In the genomic region with DNA sequence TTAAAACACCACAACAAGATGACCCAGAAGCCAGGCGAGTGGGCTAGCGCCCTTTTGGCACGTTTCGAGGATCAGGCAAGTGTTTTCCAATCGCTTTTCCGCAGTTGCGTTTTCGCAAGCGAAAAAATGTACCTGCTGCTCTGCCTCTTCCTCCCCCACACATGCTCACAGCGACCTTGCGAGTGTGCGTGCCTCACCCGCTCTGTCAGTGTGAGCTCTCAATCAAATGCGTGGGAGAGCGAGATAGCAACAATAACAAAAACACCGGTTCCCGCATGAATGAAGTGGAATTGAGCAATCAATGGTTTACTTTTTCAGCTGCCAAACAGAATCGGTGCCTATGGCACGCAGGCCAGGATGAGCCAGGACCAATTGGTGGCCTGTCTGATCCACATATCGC, we compare ENCODE assay signal across 1 fruit fly cellular context.
TF ChIP-seq lines count a peak whose summit lies in the region.

No protein-coding gene starts in this region.

TF ChIP-seq in whole organism, embryonic, 481 proteins besides CTCF, POLR2A, EP300 and RAD21 (continued from another document):
- TF ChIP-seq chm (GFP tag; IDR thresholded peaks at IDR 0.05; lab: Robert Waterston, UW) = peak; percentile 6; the same call in 1 of the 2 replicates
- no peak for TF ChIP-seq NK7.1 (GFP tag; optimal IDR thresholded peaks at IDR 0.05; lab: Kevin White, UChicago)
- TF ChIP-seq p53 (GFP tag; optimal IDR thresholded peaks at IDR 0.05; lab: Kevin White, UChicago) = no peak
- TF ChIP-seq Antp (GFP tag; optimal IDR thresholded peaks at IDR 0.05; lab: Kevin White, UChicago) = no peak
- no peak for TF ChIP-seq tin (GFP tag; optimal IDR thresholded peaks at IDR 0.05; lab: Kevin White, UChicago)
- TF ChIP-seq D (optimal IDR thresholded peaks at IDR 0.05; lab: Kevin White, UChicago) = peak; percentile 43
- no peak for TF ChIP-seq D (GFP tag; optimal IDR thresholded peaks at IDR 0.05; lab: Kevin White, UChicago)
- no peak for TF ChIP-seq CG13424 (tag; optimal IDR thresholded peaks at IDR 0.05; lab: Kevin White, UChicago)
- no peak for TF ChIP-seq CG9797 (GFP tag; optimal IDR thresholded peaks at IDR 0.05; lab: Kevin White, UChicago)
- TF ChIP-seq CG6765 (GFP tag; optimal IDR thresholded peaks at IDR 0.05; lab: Kevin White, UChicago) = no peak
- no peak for TF ChIP-seq CG2120 (GFP tag; optimal IDR thresholded peaks at IDR 0.05; lab: Kevin White, UChicago)
- TF ChIP-seq row (GFP tag; IDR thresholded peaks at IDR 0.05; lab: Robert Waterston, UW) = no peak
- TF ChIP-seq emc (GFP tag; optimal IDR thresholded peaks at IDR 0.05; lab: Kevin White, UChicago) = no peak
- peak; percentile 96 for TF ChIP-seq CG34422 (GFP tag; IDR thresholded peaks at IDR 0.05; lab: Robert Waterston, UW)
- TF ChIP-seq nerfin-2 (GFP tag; IDR thresholded peaks at IDR 0.05; lab: Robert Waterston, UW; ENCODE audit: partially characterized antibody) = no peak
- TF ChIP-seq dan (GFP tag; IDR thresholded peaks at IDR 0.05; lab: Robert Waterston, UW) = no peak
- no peak for TF ChIP-seq cad (GFP tag; optimal IDR thresholded peaks at IDR 0.05; lab: Kevin White, UChicago)
- TF ChIP-seq Optix (GFP tag; IDR thresholded peaks at IDR 0.05; lab: Robert Waterston, UW) = no peak
- no peak for TF ChIP-seq al (GFP tag; IDR thresholded peaks at IDR 0.05; lab: Robert Waterston, UW)
- no peak for TF ChIP-seq CG4404 (GFP tag; IDR thresholded peaks at IDR 0.05; lab: Robert Waterston, UW)
- TF ChIP-seq CG32772 (GFP tag; IDR thresholded peaks at IDR 0.05; lab: Robert Waterston, UW) = no peak
- no peak for TF ChIP-seq hb (GFP tag; IDR thresholded peaks at IDR 0.05; lab: Robert Waterston, UW; ENCODE audit: partially characterized antibody)
- TF ChIP-seq tll (GFP tag; optimal IDR thresholded peaks at IDR 0.05; lab: Kevin White, UChicago) = no peak
- 0 out of 2 replicates have a peak, but pooled peaks have one; percentile 10 for TF ChIP-seq Awh (GFP tag; IDR thresholded peaks at IDR 0.05; lab: Robert Waterston, UW)
- no peak for TF ChIP-seq CG1647 (GFP tag; optimal IDR thresholded peaks at IDR 0.05; lab: Kevin White, UChicago)
- no peak for TF ChIP-seq so (GFP tag; IDR thresholded peaks at IDR 0.05; lab: Robert Waterston, UW)
- no peak for TF ChIP-seq CG17568 (GFP tag; optimal IDR thresholded peaks at IDR 0.05; lab: Kevin White, UChicago)
- no peak for TF ChIP-seq CG10979 (tag; optimal IDR thresholded peaks at IDR 0.05; lab: Kevin White, UChicago)
- no peak for TF ChIP-seq CG9609 (GFP tag; optimal IDR thresholded peaks at IDR 0.05; lab: Kevin White, UChicago)
- no peak for TF ChIP-seq HmgD (GFP tag; optimal IDR thresholded peaks at IDR 0.05; lab: Kevin White, UChicago)
- TF ChIP-seq CG10274 (GFP tag; optimal IDR thresholded peaks at IDR 0.05; lab: Kevin White, UChicago) = no peak
- TF ChIP-seq CG5245 (GFP tag; optimal IDR thresholded peaks at IDR 0.05; lab: Kevin White, UChicago) = no peak
- TF ChIP-seq lilli (GFP tag; optimal IDR thresholded peaks at IDR 0.05; lab: Kevin White, UChicago) = no peak
- TF ChIP-seq wek (GFP tag; optimal IDR thresholded peaks at IDR 0.05; lab: Kevin White, UChicago) = no peak
- no peak for TF ChIP-seq fu2 (GFP tag; optimal IDR thresholded peaks at IDR 0.05; lab: Kevin White, UChicago)
- TF ChIP-seq HLHmδ (GFP tag; optimal IDR thresholded peaks at IDR 0.05; lab: Kevin White, UChicago) = peak; percentile 85
- no peak for TF ChIP-seq Hand (GFP tag; optimal IDR thresholded peaks at IDR 0.05; lab: Kevin White, UChicago)
- TF ChIP-seq sc (optimal IDR thresholded peaks at IDR 0.05; lab: Kevin White, UChicago) = no peak
- no peak for TF ChIP-seq sc (GFP tag; optimal IDR thresholded peaks at IDR 0.05; lab: Kevin White, UChicago)
- no peak for TF ChIP-seq sug (tag; optimal IDR thresholded peaks at IDR 0.05; lab: Kevin White, UChicago)
- no peak for TF ChIP-seq CG32532 (GFP tag; IDR thresholded peaks at IDR 0.05; lab: Robert Waterston, UW)
- peak; percentile 50 for TF ChIP-seq CHES-1-like (GFP tag; optimal IDR thresholded peaks at IDR 0.05; lab: Kevin White, UChicago)
- no peak for TF ChIP-seq CG9876 (GFP tag; optimal IDR thresholded peaks at IDR 0.05; lab: Kevin White, UChicago)
- peak; percentile 62; the same call in 1 of the 2 replicates for TF ChIP-seq CG10321 (GFP tag; IDR thresholded peaks at IDR 0.05; lab: Robert Waterston, UW)
- no peak for TF ChIP-seq Opbp (GFP tag; IDR thresholded peaks at IDR 0.05; lab: Robert Waterston, UW; ENCODE audit: partially characterized antibody)
- TF ChIP-seq kah (GFP tag; optimal IDR thresholded peaks at IDR 0.05; lab: Kevin White, UChicago) = peak; percentile 41
- no peak for TF ChIP-seq CG12769 (tag; optimal IDR thresholded peaks at IDR 0.05; lab: Kevin White, UChicago)
- TF ChIP-seq CG3407 (GFP tag; optimal IDR thresholded peaks at IDR 0.05; lab: Kevin White, UChicago) = no peak
- TF ChIP-seq sima (GFP tag; optimal IDR thresholded peaks at IDR 0.05; lab: Kevin White, UChicago) = no peak
- TF ChIP-seq CG11085 (GFP tag; IDR thresholded peaks at IDR 0.05; lab: Robert Waterston, UW) = no peak
- TF ChIP-seq twi (tag; optimal IDR thresholded peaks at IDR 0.05; lab: Kevin White, UChicago) = no peak
- peak; percentile 17; the same call in 1 of the 2 replicates for TF ChIP-seq rib (GFP tag; IDR thresholded peaks at IDR 0.05; lab: Robert Waterston, UW)
- no peak for TF ChIP-seq nmo (GFP tag; optimal IDR thresholded peaks at IDR 0.05; lab: Kevin White, UChicago)
- TF ChIP-seq CG8478 (optimal IDR thresholded peaks at IDR 0.05; lab: Kevin White, UChicago) = peak; percentile 88
- peak; percentile 48; the same call in 1 of the 2 replicates for TF ChIP-seq crol (GFP tag; IDR thresholded peaks at IDR 0.05; lab: Robert Waterston, UW)
- TF ChIP-seq CG15479 (GFP tag; optimal IDR thresholded peaks at IDR 0.05; lab: Kevin White, UChicago) = peak; percentile 79
- TF ChIP-seq caup (GFP tag; optimal IDR thresholded peaks at IDR 0.05; lab: Kevin White, UChicago; ENCODE audit: severe bottlenecking) = no peak
- TF ChIP-seq Kr (GFP tag; optimal IDR thresholded peaks at IDR 0.05; lab: Kevin White, UChicago) = no peak
- no peak for TF ChIP-seq Ets97D (GFP tag; optimal IDR thresholded peaks at IDR 0.05; lab: Kevin White, UChicago)
- no peak for TF ChIP-seq h (optimal IDR thresholded peaks at IDR 0.05; lab: Kevin White, UChicago)
- peak; percentile 57 for TF ChIP-seq Sin3A (optimal IDR thresholded peaks at IDR 0.05; lab: Kevin White, UChicago)
- no peak for TF ChIP-seq otp (GFP tag; IDR thresholded peaks at IDR 0.05; lab: Robert Waterston, UW)
- peak; percentile 42; the same call in 3 of the 4 replicates for TF ChIP-seq chinmo (GFP tag; IDR thresholded peaks at IDR 0.05; lab: Robert Waterston, UW; ENCODE audit: partially characterized antibody)
- no peak for TF ChIP-seq cwo (GFP tag; optimal IDR thresholded peaks at IDR 0.05; lab: Kevin White, UChicago)
- TF ChIP-seq CG6683 (GFP tag; optimal IDR thresholded peaks at IDR 0.05; lab: Kevin White, UChicago) = no peak
- no peak for TF ChIP-seq CG8388 (GFP tag; optimal IDR thresholded peaks at IDR 0.05; lab: Kevin White, UChicago)
- no peak for TF ChIP-seq sens (GFP tag; lab: Kevin White, UChicago)
- TF ChIP-seq CG3163 (GFP tag; optimal IDR thresholded peaks at IDR 0.05; lab: Kevin White, UChicago) = no peak
- no peak for TF ChIP-seq nerfin-1 (tag; optimal IDR thresholded peaks at IDR 0.05; lab: Kevin White, UChicago)
- TF ChIP-seq CG34376 (GFP tag; optimal IDR thresholded peaks at IDR 0.05; lab: Kevin White, UChicago) = no peak
- no peak for TF ChIP-seq ttk (GFP tag; IDR thresholded peaks at IDR 0.05; lab: Robert Waterston, UW)
- 0 out of 3 replicates have a peak, but pooled peaks have one; percentile 14 for TF ChIP-seq CG2199 (GFP tag; IDR thresholded peaks at IDR 0.05; lab: Robert Waterston, UW)
- no peak for TF ChIP-seq CG6654 (GFP tag; optimal IDR thresholded peaks at IDR 0.05; lab: Kevin White, UChicago)
- TF ChIP-seq C15 (GFP tag; IDR thresholded peaks at IDR 0.05; lab: Robert Waterston, UW) = no peak
- TF ChIP-seq ems (GFP tag; optimal IDR thresholded peaks at IDR 0.05; lab: Kevin White, UChicago) = no peak
- no peak for TF ChIP-seq HLH54F (GFP tag; optimal IDR thresholded peaks at IDR 0.05; lab: Kevin White, UChicago)
- TF ChIP-seq Dip3 (GFP tag; optimal IDR thresholded peaks at IDR 0.05; lab: Kevin White, UChicago) = no peak
- TF ChIP-seq CG11696 (GFP tag; IDR thresholded peaks at IDR 0.05; lab: Robert Waterston, UW) = no peak
- no peak for TF ChIP-seq slou (GFP tag; optimal IDR thresholded peaks at IDR 0.05; lab: Kevin White, UChicago)
- TF ChIP-seq seq (GFP tag; IDR thresholded peaks at IDR 0.05; lab: Robert Waterston, UW) = no peak
- peak; percentile 92 for TF ChIP-seq CG17385 (GFP tag; optimal IDR thresholded peaks at IDR 0.05; lab: Kevin White, UChicago)
- no peak for TF ChIP-seq lov (optimal IDR thresholded peaks at IDR 0.05; lab: Kevin White, UChicago)
- no peak for TF ChIP-seq lov (GFP tag; IDR thresholded peaks at IDR 0.05; lab: Robert Waterston, UW)
- TF ChIP-seq Bgb (GFP tag; IDR thresholded peaks at IDR 0.05; lab: Robert Waterston, UW; ENCODE audit: partially characterized antibody) = no peak
- no peak for TF ChIP-seq Dip2 (GFP tag; IDR thresholded peaks at IDR 0.05; lab: Robert Waterston, UW)
- 0 out of 2 replicates have a peak, but pooled peaks have one; percentile 32 for TF ChIP-seq CG16779 (GFP tag; IDR thresholded peaks at IDR 0.05; lab: Robert Waterston, UW)
- no peak for TF ChIP-seq hbn (GFP tag; IDR thresholded peaks at IDR 0.05; lab: Robert Waterston, UW; ENCODE audit: partially characterized antibody)
- TF ChIP-seq slbo (GFP tag; IDR thresholded peaks at IDR 0.05; lab: Robert Waterston, UW) = no peak; the same call in 1 of the 2 replicates
- TF ChIP-seq kni (GFP tag; optimal IDR thresholded peaks at IDR 0.05; lab: Kevin White, UChicago) = peak; percentile 34
- TF ChIP-seq sens-2 (GFP tag; IDR thresholded peaks at IDR 0.05; lab: Robert Waterston, UW) = no peak
- TF ChIP-seq Fer3 (tag; optimal IDR thresholded peaks at IDR 0.05; lab: Kevin White, UChicago) = no peak
- no peak for TF ChIP-seq CG16813 (GFP tag; IDR thresholded peaks at IDR 0.05; lab: Robert Waterston, UW; ENCODE audit: partially characterized antibody)
- no peak for TF ChIP-seq E2f1 (GFP tag; IDR thresholded peaks at IDR 0.05; lab: Robert Waterston, UW)
- peak; percentile 9; the same call in 2 of the 3 replicates for TF ChIP-seq CG34224 (GFP tag; IDR thresholded peaks at IDR 0.05; lab: Robert Waterston, UW; ENCODE audit: partially characterized antibody)
- TF ChIP-seq CG32767 (GFP tag; IDR thresholded peaks at IDR 0.05; lab: Robert Waterston, UW) = peak; percentile 63; the same call in 1 of the 2 replicates
- TF ChIP-seq gce (GFP tag; IDR thresholded peaks at IDR 0.05; lab: Robert Waterston, UW) = no peak
- TF ChIP-seq ftz-f1 (GFP tag; optimal IDR thresholded peaks at IDR 0.05; lab: Kevin White, UChicago) = no peak
- no peak for TF ChIP-seq BtbVII (GFP tag; optimal IDR thresholded peaks at IDR 0.05; lab: Kevin White, UChicago)
- no peak for TF ChIP-seq GATAe (GFP tag; conservative IDR thresholded peaks at IDR 0.05; lab: Robert Waterston, UW)
- peak; percentile 96 for TF ChIP-seq cg (GFP tag; optimal IDR thresholded peaks at IDR 0.05; lab: Kevin White, UChicago)
